Fruit fly (Drosophila melanogaster): ENCODE measurements around the gene eIF4H2.

DNA sequence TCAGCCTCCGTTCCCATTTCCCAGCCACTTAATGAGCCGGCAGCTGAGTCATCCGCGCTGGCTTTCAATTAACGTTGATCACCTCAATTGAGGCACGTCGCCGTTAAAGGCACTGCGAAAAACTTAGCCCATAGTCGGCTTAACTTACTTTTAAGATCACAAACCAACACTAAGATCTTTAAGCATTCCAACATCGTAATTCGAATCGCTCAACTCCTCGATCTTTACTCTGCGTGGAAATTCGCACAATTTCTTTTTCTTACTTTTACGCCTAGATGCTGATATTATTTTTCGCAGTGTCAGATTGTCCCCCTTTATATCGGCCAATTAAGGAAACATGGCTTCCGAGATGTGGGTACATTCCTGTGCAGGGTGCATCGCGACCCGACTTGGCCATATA lies 3.5 kb upstream of the eIF4H2 start:
- TF ChIP-seq HLH106 (tag; optimal IDR thresholded peaks at IDR 0.05) (no peak), psq (GFP tag; optimal IDR thresholded peaks at IDR 0.05) (no peak), Abd-B (GFP tag; optimal IDR thresholded peaks at IDR 0.05) (no peak), Myc (optimal IDR thresholded peaks at IDR 0.05) (no peak), woc (GFP tag; optimal IDR thresholded peaks at IDR 0.05) (no peak), fru (GFP tag; optimal IDR thresholded peaks at IDR 0.05) (no peak), Hnf4 (GFP tag; optimal IDR thresholded peaks at IDR 0.05) (no peak), Hr78 (GFP tag; optimal IDR thresholded peaks at IDR 0.05) (no peak), CG9705 (GFP tag; optimal IDR thresholded peaks at IDR 0.05) (no peak), Sp1 (GFP tag; optimal IDR thresholded peaks at IDR 0.05) (no peak), brk (GFP tag; optimal IDR thresholded peaks at IDR 0.05) (no peak), pan (optimal IDR thresholded peaks at IDR 0.05) (no peak)

All from whole organism, wandering third instar larva.